Fruit fly (Drosophila melanogaster): ENCODE results near the gene U2af38.

U2af38 gene

dm6 chr2L:285596-286023 is 8.9 kb downstream of the U2af38 start (continued):
- peak; percentile 38 for TF ChIP-seq Spps (tag; optimal IDR thresholded peaks at IDR 0.05)
- TF ChIP-seq tgo (GFP tag; IDR thresholded peaks at IDR 0.05), result no peak
- TF ChIP-seq eyg (GFP tag; optimal IDR thresholded peaks at IDR 0.05), result peak; percentile 7
- peak; percentile 45 for TF ChIP-seq CG2712 (tag; optimal IDR thresholded peaks at IDR 0.05)
- TF ChIP-seq Deaf1 (tag; optimal IDR thresholded peaks at IDR 0.05), result peak; percentile 70
- TF ChIP-seq CG15601 (tag; optimal IDR thresholded peaks at IDR 0.05), result peak; percentile 46
- peak; percentile 65; the same call in 1 of the 2 replicates for TF ChIP-seq sob (GFP tag; IDR thresholded peaks at IDR 0.05)
- TF ChIP-seq crc (GFP tag; optimal IDR thresholded peaks at IDR 0.05), result no peak
- TF ChIP-seq NC2β (GFP tag; optimal IDR thresholded peaks at IDR 0.05), result peak; percentile 16
- no peak for TF ChIP-seq CG11696 (GFP tag; IDR thresholded peaks at IDR 0.05)
- TF ChIP-seq CG6813 (GFP tag; optimal IDR thresholded peaks at IDR 0.05), result peak; percentile 65
- peak; percentile 33 for TF ChIP-seq maf-S (GFP tag; optimal IDR thresholded peaks at IDR 0.05)
- TF ChIP-seq Fer1 (GFP tag; optimal IDR thresholded peaks at IDR 0.05), result peak; percentile 69
- peak; percentile 42 for TF ChIP-seq CG13624 (GFP tag; optimal IDR thresholded peaks at IDR 0.05)
- peak; percentile 37 for TF ChIP-seq MTF-1 (GFP tag; optimal IDR thresholded peaks at IDR 0.05; ENCODE audit: borderline replicate concordance)
- peak; percentile 13 for TF ChIP-seq CG18619 (GFP tag; optimal IDR thresholded peaks at IDR 0.05)
- peak; percentile 75 for TF ChIP-seq Rfx (GFP tag; IDR thresholded peaks at IDR 0.05)
- TF ChIP-seq odd (GFP tag; optimal IDR thresholded peaks at IDR 0.05), result peak; percentile 43
- peak; percentile 52 for TF ChIP-seq CG3847 (GFP tag; IDR thresholded peaks at IDR 0.05)
- peak; percentile 65 for TF ChIP-seq CG14710 (tag; optimal IDR thresholded peaks at IDR 0.05)
- peak; percentile 72 for TF ChIP-seq Meics (GFP tag; optimal IDR thresholded peaks at IDR 0.05)
- peak; percentile 45; the same call in 1 of the 2 replicates for TF ChIP-seq Ptx1 (GFP tag; IDR thresholded peaks at IDR 0.05)
- peak; percentile 28 for TF ChIP-seq CG6254 (GFP tag; optimal IDR thresholded peaks at IDR 0.05)
- TF ChIP-seq cas (GFP tag; IDR thresholded peaks at IDR 0.05), result no peak
- peak; percentile 52 for TF ChIP-seq Asciz (GFP tag; optimal IDR thresholded peaks at IDR 0.05)
- no peak for TF ChIP-seq CG1529 (GFP tag; optimal IDR thresholded peaks at IDR 0.05)
- TF ChIP-seq YL-1 (GFP tag; optimal IDR thresholded peaks at IDR 0.05), result peak; percentile 63
- peak; percentile 31 for TF ChIP-seq Dp (GFP tag; optimal IDR thresholded peaks at IDR 0.05)
- TF ChIP-seq CG7556 (GFP tag; optimal IDR thresholded peaks at IDR 0.05), result peak; percentile 43
- TF ChIP-seq onecut (GFP tag; IDR thresholded peaks at IDR 0.05), result peak; percentile 91
- peak; percentile 54 for TF ChIP-seq NfI (GFP tag; optimal IDR thresholded peaks at IDR 0.05)
- peak; percentile 36; the same call in 1 of the 2 replicates for TF ChIP-seq H2.0 (GFP tag; IDR thresholded peaks at IDR 0.05)
- peak; percentile 9; the same call in 1 of the 2 replicates for TF ChIP-seq lmd (GFP tag; IDR thresholded peaks at IDR 0.05)
- TF ChIP-seq toy (GFP tag; IDR thresholded peaks at IDR 0.05), result no peak
- no peak for TF ChIP-seq CG31388 (GFP tag; optimal IDR thresholded peaks at IDR 0.05)
- TF ChIP-seq ewg (GFP tag; optimal IDR thresholded peaks at IDR 0.05), result peak; percentile 19
- peak in 1 of 2 experiments; percentile 60 for TF ChIP-seq bsh (GFP tag; optimal IDR thresholded peaks at IDR 0.05)
- no peak for TF ChIP-seq mld (GFP tag; IDR thresholded peaks at IDR 0.05; ENCODE audit: partially characterized antibody)
- peak; percentile 3 for TF ChIP-seq CG4820 (GFP tag; optimal IDR thresholded peaks at IDR 0.05)
- peak; percentile 53 for TF ChIP-seq Nf-YC (tag; optimal IDR thresholded peaks at IDR 0.05)
- no peak for TF ChIP-seq Ada2b (GFP tag; IDR thresholded peaks at IDR 0.05)
- TF ChIP-seq Xrp1 (GFP tag; IDR thresholded peaks at IDR 0.05), result peak; percentile 56; the same call in 1 of the 2 replicates
- TF ChIP-seq Dbx (GFP tag; IDR thresholded peaks at IDR 0.05), result peak; percentile 64; the same call in 2 of the 3 replicates
- peak; percentile 62; the same call in 1 of the 2 replicates for TF ChIP-seq seq (GFP tag; IDR thresholded peaks at IDR 0.05)
- peak; percentile 64; the same call in 2 of the 3 replicates for TF ChIP-seq Opbp (GFP tag; IDR thresholded peaks at IDR 0.05; ENCODE audit: partially characterized antibody)
- peak; percentile 5; the same call in 1 of the 4 replicates for TF ChIP-seq chinmo (GFP tag; IDR thresholded peaks at IDR 0.05; ENCODE audit: partially characterized antibody)
- peak; percentile 44 for TF ChIP-seq gsb-n (tag; optimal IDR thresholded peaks at IDR 0.05)
- 0 out of 2 replicates have a peak, but pooled peaks have one; percentile 41 for TF ChIP-seq gsb (GFP tag; IDR thresholded peaks at IDR 0.05)
- TF ChIP-seq CG32532 (GFP tag; IDR thresholded peaks at IDR 0.05), result peak; percentile 66
- TF ChIP-seq kah (GFP tag; optimal IDR thresholded peaks at IDR 0.05), result peak; percentile 27
